Fruit fly (Drosophila melanogaster): Measurements from ENCODE around the gene CG16890.
A peak's percentile ranks its signal among the peaks of the same experiment; 100 is the strongest.

CG16890 gene

dm6 chr2L:13770884-13771283, 13.3 kb downstream of the CG16890 start (continued):
- TF ChIP-seq lmd (GFP tag; IDR thresholded peaks at IDR 0.05) (no peak), trem (tag; optimal IDR thresholded peaks at IDR 0.05) (peak; percentile 34), CG7556 (GFP tag; optimal IDR thresholded peaks at IDR 0.05) (no peak), Dek (tag; optimal IDR thresholded peaks at IDR 0.05) (no peak), zen2 (GFP tag; IDR thresholded peaks at IDR 0.05; ENCODE audit: partially characterized antibody) (peak; percentile 18; the same call in 1 of the 3 replicates), Optix (GFP tag; IDR thresholded peaks at IDR 0.05) (no peak), CG10267 (tag; optimal IDR thresholded peaks at IDR 0.05) (peak; percentile 60), ci (GFP tag; IDR thresholded peaks at IDR 0.05) (no peak), nerfin-1 (tag; optimal IDR thresholded peaks at IDR 0.05) (no peak), eve (GFP tag; optimal IDR thresholded peaks at IDR 0.05) (no peak), CG34224 (GFP tag; IDR thresholded peaks at IDR 0.05; ENCODE audit: partially characterized antibody) (peak; percentile 75), Bteb2 (GFP tag; optimal IDR thresholded peaks at IDR 0.05) (no peak), sens (GFP tag) (peak; percentile 51), sim (GFP tag; IDR thresholded peaks at IDR 0.05) (no peak), Xbp1 (GFP tag; optimal IDR thresholded peaks at IDR 0.05) (peak; percentile 36), stwl (tag; optimal IDR thresholded peaks at IDR 0.05) (peak; percentile 83), CG12659 (GFP tag; optimal IDR thresholded peaks at IDR 0.05) (peak; percentile 28), oc (tag; optimal IDR thresholded peaks at IDR 0.05) (no peak), inv (GFP tag; IDR thresholded peaks at IDR 0.05; ENCODE audit: partially characterized antibody) (peak; percentile 50), otp (GFP tag; IDR thresholded peaks at IDR 0.05) (no peak), CG42726 (GFP tag; IDR thresholded peaks at IDR 0.05; ENCODE audit: partially characterized antibody) (peak; percentile 44; the same call in 1 of the 2 replicates), CG6791 (GFP tag; IDR thresholded peaks at IDR 0.05; ENCODE audit: partially characterized antibody) (peak; percentile 77), MBD-R2 (GFP tag; IDR thresholded peaks at IDR 0.05) (peak; percentile 88), CG13123 (GFP tag; optimal IDR thresholded peaks at IDR 0.05) (no peak), CG12236 (GFP tag; optimal IDR thresholded peaks at IDR 0.05) (no peak), Dfd (GFP tag; optimal IDR thresholded peaks at IDR 0.05) (no peak), Dll (GFP tag; IDR thresholded peaks at IDR 0.05; ENCODE audit: partially characterized antibody) (peak; percentile 73), CG17829 (tag; optimal IDR thresholded peaks at IDR 0.05) (no peak), tna (GFP tag; IDR thresholded peaks at IDR 0.05; ENCODE audit: partially characterized antibody) (peak; percentile 39; the same call in 1 of the 2 replicates), Scr (GFP tag; IDR thresholded peaks at IDR 0.05; ENCODE audit: partially characterized antibody) (peak; percentile 74), wek (GFP tag; optimal IDR thresholded peaks at IDR 0.05) (no peak), CG3995 (GFP tag; optimal IDR thresholded peaks at IDR 0.05) (no peak), Dp (GFP tag; optimal IDR thresholded peaks at IDR 0.05) (peak; percentile 90), Eip74EF (GFP tag; optimal IDR thresholded peaks at IDR 0.05) (no peak), CG8281 (tag; optimal IDR thresholded peaks at IDR 0.05) (no peak), knrl (GFP tag; IDR thresholded peaks at IDR 0.05; ENCODE audit: partially characterized antibody) (peak; percentile 62), Lim3 (GFP tag; IDR thresholded peaks at IDR 0.05) (no peak), unc-4 (GFP tag; IDR thresholded peaks at IDR 0.05; ENCODE audit: partially characterized antibody) (peak; percentile 79), bbx (GFP tag; IDR thresholded peaks at IDR 0.05; ENCODE audit: partially characterized antibody) (peak; percentile 70; the same call in 1 of the 2 replicates), pum (GFP tag; optimal IDR thresholded peaks at IDR 0.05) (no peak), CG13287 (GFP tag; IDR thresholded peaks at IDR 0.05; ENCODE audit: partially characterized antibody) (peak; percentile 85), ind (GFP tag; optimal IDR thresholded peaks at IDR 0.05) (no peak), CG9797 (GFP tag; optimal IDR thresholded peaks at IDR 0.05) (peak; percentile 70), CG16863 (GFP tag; optimal IDR thresholded peaks at IDR 0.05) (no peak), Hmr (GFP tag; optimal IDR thresholded peaks at IDR 0.05) (no peak), E2f2 (GFP tag; IDR thresholded peaks at IDR 0.05) (peak; percentile 94), sima (GFP tag; optimal IDR thresholded peaks at IDR 0.05) (no peak), klu (GFP tag; IDR thresholded peaks at IDR 0.05) (no peak), CG7357 (GFP tag; IDR thresholded peaks at IDR 0.05) (no peak), bigmax (GFP tag; optimal IDR thresholded peaks at IDR 0.05) (no peak)
